Worm (Caenorhabditis elegans) whole organism, late embryonic: Measurements from ENCODE around the gene epi-1.

ENCODE experiments used
- ceh-14 ChIP-seq: sonication (generic microtip); optimal IDR thresholded peaks from 2 replicates; lab custom pipeline; 2016; ENCODE audit warnings: missing genotype, missing genetic modification characterization, missing compliant biosample characterization
- ceh-31 ChIP-seq: sonication (generic microtip); optimal IDR thresholded peaks from 2 replicates; lab custom pipeline; 2016; ENCODE audit warnings: missing genetic modification characterization, missing compliant biosample characterization
- hlh-30 ChIP-seq: sonication (generic microtip); optimal IDR thresholded peaks from 2 replicates; lab custom pipeline; 2017; ENCODE audit warnings: antibody characterized with exemption, missing genetic modification characterization, missing compliant biosample characterization; ENCODE audit not compliant: insufficient read depth
- nhr-11 ChIP-seq: fragments of 150-350 bp; optimal IDR thresholded peaks from 2 replicates; lab custom pipeline; 2014; ENCODE audit warnings: missing biosample characterization, missing genetic modification characterization
- pag-3 ChIP-seq: sonication (generic microtip); optimal IDR thresholded peaks from 2 replicates; lab custom pipeline; 2016; ENCODE audit warnings: missing compliant biosample characterization, missing genetic modification characterization, borderline replicate concordance
- pha-4 ChIP-seq: fragments of 150-350 bp; optimal IDR thresholded peaks from 2 replicates; lab custom pipeline; 2018; ENCODE audit warnings: missing biosample characterization, missing genetic modification reagents, missing genetic modification characterization
- ttx-3 ChIP-seq: sonication (generic microtip); optimal IDR thresholded peaks from 2 replicates; lab custom pipeline; 2016; ENCODE audit warnings: missing genetic modification reagents, missing genetic modification characterization, missing compliant biosample characterization

ce11 chrIV:10628724-10629123, 37.9 kb upstream of the epi-1 start, which contains the start of gene R09H10.5:
- TF ChIP-seq hlh-30 (no peak), ceh-14 (no peak), ttx-3 (no peak), pag-3 (tag; lab: Kevin White, UChicago) (no peak), nhr-11 (tag; lab: Kevin White, UChicago) (no peak), pha-4 (tag; lab: Kevin White, UChicago) (no peak), ceh-31 (tag; lab: Kevin White, UChicago) (no peak)
